Fruit fly (Drosophila melanogaster) whole organism, embryonic: ENCODE data around the gene Arp10.
A peak's percentile ranks its signal among the peaks of the same experiment; 100 is the strongest.

Experiments used
- CG10543 ChIP-seq: fragments of 200-800 bp; sonication (Bioruptor generic); optimal IDR thresholded peaks from 3 replicates; lab custom pipeline; 2017; ENCODE audit warnings: missing biosample characterization, mild to moderate bottlenecking, missing genetic modification characterization, moderate library complexity
- CG10565 ChIP-seq: fragments of 200-800 bp; sonication (Bioruptor generic); optimal IDR thresholded peaks from 3 replicates; lab custom pipeline; 2016; ENCODE audit warnings: missing biosample characterization, mild to moderate bottlenecking, missing genetic modification characterization
- CG11695 ChIP-seq: fragments of 200-800 bp; sonication (Bioruptor generic); IDR thresholded peaks from 3 replicates; pipeline ENCODE4 v1.3.6; 2022; ENCODE audit warnings: missing biosample characterization, missing genetic modification characterization
- CG13123 ChIP-seq: fragments of 200-800 bp; sonication (Bioruptor generic); optimal IDR thresholded peaks from 2 replicates; lab custom pipeline; 2016; ENCODE audit warnings: missing biosample characterization, missing genetic modification characterization
- CG14710 ChIP-seq: fragments of 200-800 bp; sonication (Bioruptor generic); optimal IDR thresholded peaks from 3 replicates; lab custom pipeline; 2019; ENCODE audit warnings: missing biosample characterization, mild to moderate bottlenecking, missing genetic modification characterization, moderate library complexity
- CG14965 ChIP-seq: fragments of 200-800 bp; sonication (Bioruptor generic); optimal IDR thresholded peaks from 2 replicates; lab custom pipeline; 2016; ENCODE audit warnings: missing biosample characterization, missing genetic modification characterization, borderline replicate concordance
- CG15011 ChIP-seq: fragments of 200-800 bp; sonication (Bioruptor generic); optimal IDR thresholded peaks from 3 replicates; lab custom pipeline; 2018; ENCODE audit warnings: missing biosample characterization, mild to moderate bottlenecking, missing genetic modification characterization
- CG16813 ChIP-seq: fragments of 200-800 bp; sonication (Bioruptor generic); IDR thresholded peaks from 3 replicates; pipeline ENCODE4 v1.3.6; 2022; ENCODE audit warnings: missing biosample characterization, missing genetic modification characterization; ENCODE audit not compliant: partially characterized antibody
- CG18476 ChIP-seq: fragments of 200-800 bp; sonication (Bioruptor generic); optimal IDR thresholded peaks from 2 replicates; lab custom pipeline; 2016; ENCODE audit warnings: missing biosample characterization, mild to moderate bottlenecking, missing genetic modification characterization
- CG2202 ChIP-seq: fragments of 200-800 bp; sonication (Bioruptor generic); optimal IDR thresholded peaks from 2 replicates; lab custom pipeline; 2018; ENCODE audit warnings: missing biosample characterization, mild to moderate bottlenecking, missing genetic modification characterization
- CG30403 ChIP-seq: fragments of 200-800 bp; sonication (Bioruptor generic); optimal IDR thresholded peaks from 3 replicates; lab custom pipeline; 2016; ENCODE audit warnings: missing biosample characterization, missing genetic modification characterization
- CG3281 ChIP-seq: fragments of 200-800 bp; sonication (Bioruptor generic); optimal IDR thresholded peaks from 3 replicates; lab custom pipeline; 2017; ENCODE audit warnings: missing biosample characterization, mild to moderate bottlenecking, missing genetic modification characterization
- CG33213 ChIP-seq: fragments of 200-800 bp; sonication (Bioruptor generic); optimal IDR thresholded peaks from 3 replicates; lab custom pipeline; 2016; ENCODE audit warnings: missing biosample characterization, missing genetic modification characterization
- CG3407 ChIP-seq: fragments of 200-800 bp; sonication (Bioruptor generic); optimal IDR thresholded peaks from 2 replicates; lab custom pipeline; 2018; ENCODE audit warnings: missing biosample characterization, mild to moderate bottlenecking, missing genetic modification characterization
- CG3847 ChIP-seq: fragments of 200-800 bp; sonication (Bioruptor generic); IDR thresholded peaks from 2 replicates; pipeline ENCODE4 v1.3.6; 2022; ENCODE audit warnings: missing biosample characterization, missing genetic modification characterization
- CG3995 ChIP-seq: fragments of 200-800 bp; sonication (Bioruptor generic); optimal IDR thresholded peaks from 3 replicates; lab custom pipeline; 2016; ENCODE audit warnings: missing biosample characterization, missing genetic modification characterization
- CG4424 ChIP-seq: fragments of 200-800 bp; sonication (Bioruptor generic); optimal IDR thresholded peaks from 3 replicates; lab custom pipeline; 2016; ENCODE audit warnings: missing biosample characterization, missing genetic modification characterization
- CG7556 ChIP-seq: fragments of 200-800 bp; sonication (Bioruptor generic); optimal IDR thresholded peaks from 2 replicates; lab custom pipeline; 2017; ENCODE audit warnings: missing biosample characterization, mild to moderate bottlenecking, missing genetic modification characterization
- CG8281 ChIP-seq: fragments of 200-800 bp; sonication (Bioruptor generic); optimal IDR thresholded peaks from 2 replicates; lab custom pipeline; 2018; ENCODE audit warnings: missing biosample characterization, mild to moderate bottlenecking, missing genetic modification characterization, moderate library complexity
- CG8359 ChIP-seq: fragments of 200-800 bp; sonication (Bioruptor generic); optimal IDR thresholded peaks from 2 replicates; lab custom pipeline; 2017; ENCODE audit warnings: missing biosample characterization, mild to moderate bottlenecking, missing genetic modification characterization, borderline replicate concordance
- Dek ChIP-seq: fragments of 200-800 bp; sonication (Bioruptor generic); optimal IDR thresholded peaks from 3 replicates; lab custom pipeline; 2019; ENCODE audit warnings: missing biosample characterization, mild to moderate bottlenecking, missing genetic modification characterization, moderate library complexity
- ERR ChIP-seq: fragments of 200-800 bp; sonication (Bioruptor generic); optimal IDR thresholded peaks from 2 replicates; lab custom pipeline; 2016; ENCODE audit warnings: missing biosample characterization, missing genetic modification characterization
- H2.0 ChIP-seq: fragments of 200-800 bp; sonication (Bioruptor generic); IDR thresholded peaks from 2 replicates; pipeline ENCODE4 v1.3.6; 2022; ENCODE audit warnings: missing biosample characterization, missing genetic modification characterization
- HmgZ ChIP-seq: fragments of 200-800 bp; sonication (Bioruptor generic); optimal IDR thresholded peaks from 2 replicates; lab custom pipeline; 2018; ENCODE audit warnings: missing biosample characterization, mild to moderate bottlenecking, missing genetic modification characterization
- MTF-1 ChIP-seq: fragments of 200-800 bp; sonication (Bioruptor generic); optimal IDR thresholded peaks from 2 replicates; lab custom pipeline; 2018; ENCODE audit warnings: missing biosample characterization, mild to moderate bottlenecking, missing genetic modification characterization, borderline replicate concordance
- Meics ChIP-seq: fragments of 200-800 bp; sonication (Bioruptor generic); optimal IDR thresholded peaks from 2 replicates; lab custom pipeline; 2017; ENCODE audit warnings: missing biosample characterization, mild to moderate bottlenecking, missing genetic modification characterization
- Optix ChIP-seq: fragments of 200-800 bp; sonication (Bioruptor generic); IDR thresholded peaks from 3 replicates; pipeline ENCODE4 v1.3.6; 2022; ENCODE audit warnings: missing biosample characterization, missing genetic modification characterization
- Poxn ChIP-seq: fragments of 200-800 bp; sonication (Bioruptor generic); IDR thresholded peaks from 2 replicates; pipeline ENCODE4 v1.3.6; 2022; ENCODE audit warnings: missing biosample characterization, missing genetic modification characterization
- ab ChIP-seq: fragments of 200-800 bp; sonication (Bioruptor generic); optimal IDR thresholded peaks from 2 replicates; lab custom pipeline; 2016; ENCODE audit warnings: missing biosample characterization, missing genetic modification characterization
- ato ChIP-seq: fragments of 200-800 bp; sonication (Bioruptor generic); IDR thresholded peaks from 2 replicates; pipeline ENCODE4 v1.3.6; 2022; ENCODE audit warnings: missing biosample characterization, missing genetic modification characterization; ENCODE audit not compliant: partially characterized antibody
- ci ChIP-seq: fragments of 200-800 bp; sonication (Bioruptor generic); IDR thresholded peaks from 3 replicates; pipeline ENCODE4 v1.3.6; 2022; ENCODE audit warnings: missing biosample characterization, missing genetic modification characterization
- crc ChIP-seq: fragments of 200-800 bp; sonication (Bioruptor generic); optimal IDR thresholded peaks from 2 replicates; lab custom pipeline; 2016; ENCODE audit warnings: missing biosample characterization, missing genetic modification characterization
- croc ChIP-seq: fragments of 200-800 bp; sonication (Bioruptor generic); conservative IDR thresholded peaks from 3 replicates; pipeline ENCODE4 v1.3.6; 2022; ENCODE audit warnings: missing biosample characterization, missing genetic modification characterization
- disco-r ChIP-seq: fragments of 200-800 bp; sonication (Bioruptor generic); optimal IDR thresholded peaks from 2 replicates; lab custom pipeline; 2016; ENCODE audit warnings: missing biosample characterization, missing genetic modification characterization
- gce ChIP-seq: fragments of 200-800 bp; sonication (Bioruptor generic); IDR thresholded peaks from 3 replicates; pipeline ENCODE4 v1.3.6; 2022; ENCODE audit warnings: missing biosample characterization, missing genetic modification characterization
- grn ChIP-seq: fragments of 200-800 bp; sonication (Bioruptor generic); optimal IDR thresholded peaks from 3 replicates; lab custom pipeline; 2017; ENCODE audit warnings: missing biosample characterization, missing genetic modification characterization
- jumu ChIP-seq: fragments of 200-800 bp; sonication (Bioruptor generic); optimal IDR thresholded peaks from 3 replicates; lab custom pipeline; 2016; ENCODE audit warnings: missing biosample characterization, missing genetic modification characterization
- kay ChIP-seq: fragments of 200-800 bp; sonication (Bioruptor generic); optimal IDR thresholded peaks from 2 replicates; lab custom pipeline; 2016; ENCODE audit warnings: missing biosample characterization, missing genetic modification characterization
- ken ChIP-seq: fragments of 200-800 bp; sonication (Bioruptor generic); IDR thresholded peaks from 3 replicates; pipeline ENCODE4 v1.3.6; 2022; ENCODE audit warnings: missing biosample characterization, missing genetic modification characterization
- kni ChIP-seq: fragments of 200-800 bp; sonication (Bioruptor generic); optimal IDR thresholded peaks from 3 replicates; lab custom pipeline; 2017; ENCODE audit warnings: mild to moderate bottlenecking, missing biosample characterization, missing genetic modification reagents, missing genetic modification characterization
- nom ChIP-seq: fragments of 200-800 bp; sonication (Bioruptor generic); optimal IDR thresholded peaks from 2 replicates; lab custom pipeline; 2017; ENCODE audit warnings: missing biosample characterization, missing genetic modification characterization, mild to moderate bottlenecking, moderate library complexity, missing genetic modification reagents
- pzg ChIP-seq: fragments of 200-800 bp; sonication (Bioruptor generic); optimal IDR thresholded peaks from 3 replicates; lab custom pipeline; 2018; ENCODE audit warnings: missing biosample characterization, mild to moderate bottlenecking, missing genetic modification characterization, moderate library complexity
- sens-2 ChIP-seq: fragments of 200-800 bp; sonication (Bioruptor generic); IDR thresholded peaks from 2 replicates; pipeline ENCODE4 v1.3.6; 2022; ENCODE audit warnings: missing biosample characterization, missing genetic modification characterization
- ssp ChIP-seq: fragments of 200-800 bp; sonication (Bioruptor generic); IDR thresholded peaks from 2 replicates; pipeline ENCODE4 v1.3.6; 2022; ENCODE audit warnings: missing biosample characterization, missing genetic modification characterization
- trh ChIP-seq: fragments of 200-800 bp; sonication (Bioruptor generic); optimal IDR thresholded peaks from 2 replicates; lab custom pipeline; 2016; ENCODE audit warnings: missing biosample characterization, missing genetic modification characterization
- unc-4 ChIP-seq: fragments of 200-800 bp; sonication (Bioruptor generic); IDR thresholded peaks from 2 replicates; pipeline ENCODE4 v1.3.6; 2022; ENCODE audit warnings: missing biosample characterization, missing genetic modification characterization; ENCODE audit not compliant: partially characterized antibody
- vnd ChIP-seq: fragments of 200-800 bp; sonication (Bioruptor generic); IDR thresholded peaks from 3 replicates; pipeline ENCODE4 v1.3.6; 2022; ENCODE audit warnings: missing biosample characterization, missing genetic modification characterization; ENCODE audit not compliant: partially characterized antibody
- wek ChIP-seq: fragments of 200-800 bp; sonication (Bioruptor generic); optimal IDR thresholded peaks from 3 replicates; lab custom pipeline; 2018; ENCODE audit warnings: missing biosample characterization, mild to moderate bottlenecking, missing genetic modification characterization, moderate library complexity
- wor ChIP-seq: fragments of 200-800 bp; sonication (Bioruptor generic); IDR thresholded peaks from 2 replicates; pipeline ENCODE4 v1.3.6; 2022; ENCODE audit warnings: missing biosample characterization, missing genetic modification characterization

The Arp10 gene

DNA sequence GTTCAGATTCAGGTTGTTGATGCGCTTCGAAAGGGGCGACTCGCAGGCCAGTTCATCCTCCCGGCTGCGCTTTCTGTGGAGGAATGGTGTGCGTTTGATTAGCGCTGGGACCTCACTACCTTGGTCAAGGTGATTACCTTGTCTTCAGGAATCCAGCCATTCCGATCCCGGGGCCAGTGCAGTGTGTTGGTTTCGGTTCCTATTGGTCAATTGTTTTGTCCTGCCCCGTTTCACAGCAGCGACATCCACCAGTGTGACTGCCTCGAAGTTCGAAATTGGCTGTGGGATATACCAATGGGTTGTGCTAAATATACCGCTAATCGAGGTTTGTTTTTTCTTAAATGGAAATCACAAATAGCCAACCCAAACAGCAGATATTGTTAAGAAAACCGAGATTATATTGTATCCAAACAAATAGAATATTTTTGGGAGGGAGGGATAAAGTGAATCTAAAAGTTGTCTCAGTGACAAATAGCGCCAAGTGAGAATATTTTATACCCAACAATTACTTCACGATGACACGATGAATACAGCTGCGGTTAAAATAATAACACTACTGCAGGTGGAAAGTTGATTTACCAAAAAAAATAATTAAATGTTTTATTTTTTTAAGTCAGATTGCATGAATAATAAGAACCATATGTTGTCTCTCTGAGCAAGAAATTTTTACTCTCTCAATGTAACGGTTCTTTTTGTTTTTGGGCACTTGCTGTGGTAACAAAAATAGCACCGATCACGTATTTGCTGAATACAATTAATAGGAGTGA, 49.0 kb upstream of the Arp10 start, which contains the start of gene CG14229 (continued):
- no peak for TF ChIP-seq Dek (tag; lab: Kevin White, UChicago)
- no peak for TF ChIP-seq CG14965 (GFP tag; lab: Kevin White, UChicago)
- no peak for TF ChIP-seq CG10565 (GFP tag; lab: Kevin White, UChicago)
- TF ChIP-seq MTF-1 (GFP tag; lab: Kevin White, UChicago), result no peak
- peak; percentile 53; the same call in 1 of the 3 replicates for TF ChIP-seq CG11695 (GFP tag; lab: Robert Waterston, UW)
- TF ChIP-seq ken (GFP tag; lab: Robert Waterston, UW), result no peak
- TF ChIP-seq vnd (GFP tag; lab: Robert Waterston, UW), result no peak
- TF ChIP-seq CG8359 (GFP tag; lab: Kevin White, UChicago), result no peak
- TF ChIP-seq CG3995 (GFP tag; lab: Kevin White, UChicago), result peak; percentile 78
- TF ChIP-seq CG7556, result no peak
- TF ChIP-seq wor (GFP tag; lab: Robert Waterston, UW), result no peak
- no peak for TF ChIP-seq grn (GFP tag; lab: Kevin White, UChicago)
- no peak for TF ChIP-seq CG15011 (GFP tag; lab: Kevin White, UChicago)
- TF ChIP-seq CG16813 (GFP tag; lab: Robert Waterston, UW), result no peak
- no peak for TF ChIP-seq jumu
- TF ChIP-seq CG14710 (tag; lab: Kevin White, UChicago), result peak; percentile 23
- TF ChIP-seq CG8281 (tag; lab: Kevin White, UChicago), result no peak
- TF ChIP-seq CG13123 (GFP tag; lab: Kevin White, UChicago), result no peak
- TF ChIP-seq ab, result no peak
- TF ChIP-seq CG30403 (GFP tag; lab: Kevin White, UChicago), result peak; percentile 23
- no peak for TF ChIP-seq disco-r
- TF ChIP-seq ci (GFP tag; lab: Robert Waterston, UW), result no peak
- TF ChIP-seq CG4424 (GFP tag; lab: Kevin White, UChicago), result no peak
- no peak for TF ChIP-seq H2.0 (GFP tag; lab: Robert Waterston, UW)
- TF ChIP-seq HmgZ (tag; lab: Kevin White, UChicago), result no peak
- TF ChIP-seq CG10543, result no peak
- no peak for TF ChIP-seq nom (GFP tag; lab: Kevin White, UChicago)
- no peak for TF ChIP-seq wek
- TF ChIP-seq trh, result no peak
- no peak for TF ChIP-seq sens-2 (GFP tag; lab: Robert Waterston, UW)
- TF ChIP-seq CG3407 (GFP tag; lab: Kevin White, UChicago), result no peak
- TF ChIP-seq Poxn (GFP tag; lab: Robert Waterston, UW), result no peak
- TF ChIP-seq Optix (GFP tag; lab: Robert Waterston, UW), result no peak
- TF ChIP-seq gce (GFP tag; lab: Robert Waterston, UW), result 0 out of 3 replicates have a peak, but pooled peaks have one; percentile 23
- no peak for TF ChIP-seq kay (GFP tag; lab: Kevin White, UChicago)
- TF ChIP-seq CG3847, result no peak
- TF ChIP-seq CG2202 (tag; lab: Kevin White, UChicago), result no peak
- peak; percentile 8 for TF ChIP-seq Meics (GFP tag; lab: Kevin White, UChicago)
- TF ChIP-seq ERR, result no peak
- TF ChIP-seq ato, result no peak
- no peak for TF ChIP-seq CG33213 (GFP tag; lab: Kevin White, UChicago)
- no peak for TF ChIP-seq unc-4
- peak; percentile 44 for TF ChIP-seq pzg
- no peak for TF ChIP-seq kni (GFP tag; lab: Kevin White, UChicago)
- TF ChIP-seq crc (GFP tag; lab: Kevin White, UChicago), result no peak
- TF ChIP-seq CG18476 (GFP tag; lab: Kevin White, UChicago), result no peak
- peak; percentile 3 for TF ChIP-seq CG3281
- TF ChIP-seq croc (GFP tag; lab: Robert Waterston, UW), result no peak
- no peak; the same call in 1 of the 2 replicates for TF ChIP-seq ssp (GFP tag; lab: Robert Waterston, UW)
